Fruit fly (Drosophila melanogaster) whole organism, embryonic: ENCODE data around the gene ppk11.
A peak's percentile ranks its signal among the peaks of the same experiment; 100 is the strongest.

Experiments used
- Atf3 ChIP-seq: fragments of 200-800 bp; sonication (Bioruptor generic); optimal IDR thresholded peaks from 3 replicates; lab custom pipeline; 2016; ENCODE audit warnings: missing biosample characterization, missing genetic modification characterization
- CG10147 ChIP-seq: fragments of 200-800 bp; sonication (Bioruptor generic); optimal IDR thresholded peaks from 2 replicates; lab custom pipeline; 2019; ENCODE audit warnings: missing biosample characterization, mild to moderate bottlenecking, missing genetic modification characterization, moderate library complexity
- CG10274 ChIP-seq: fragments of 200-800 bp; sonication (Bioruptor generic); optimal IDR thresholded peaks from 3 replicates; lab custom pipeline; 2017; ENCODE audit warnings: missing biosample characterization, mild to moderate bottlenecking, missing genetic modification characterization
- CG10543 ChIP-seq: fragments of 200-800 bp; sonication (Bioruptor generic); optimal IDR thresholded peaks from 3 replicates; lab custom pipeline; 2017; ENCODE audit warnings: missing biosample characterization, mild to moderate bottlenecking, missing genetic modification characterization, moderate library complexity
- CG11398 ChIP-seq: fragments of 200-800 bp; sonication (Bioruptor generic); optimal IDR thresholded peaks from 2 replicates; lab custom pipeline; 2016; ENCODE audit warnings: missing biosample characterization, missing genetic modification characterization
- CG12659 ChIP-seq: fragments of 200-800 bp; sonication (Bioruptor generic); optimal IDR thresholded peaks from 3 replicates; lab custom pipeline; 2017; ENCODE audit warnings: mild to moderate bottlenecking, missing biosample characterization, missing genetic modification reagents, missing genetic modification characterization
- CG12769 ChIP-seq: fragments of 200-800 bp; sonication (Bioruptor generic); optimal IDR thresholded peaks from 2 replicates; lab custom pipeline; 2019; ENCODE audit warnings: missing biosample characterization, mild to moderate bottlenecking, missing genetic modification characterization, moderate library complexity
- CG1529 ChIP-seq: fragments of 200-800 bp; sonication (Bioruptor generic); optimal IDR thresholded peaks from 3 replicates; lab custom pipeline; 2018; ENCODE audit warnings: missing biosample characterization, missing genetic modification characterization
- CG17568 ChIP-seq: fragments of 200-800 bp; sonication (Bioruptor generic); optimal IDR thresholded peaks from 2 replicates; lab custom pipeline; 2018; ENCODE audit warnings: missing biosample characterization, mild to moderate bottlenecking, missing genetic modification characterization, moderate library complexity
- CG17612 ChIP-seq: fragments of 200-800 bp; sonication (Bioruptor generic); IDR thresholded peaks from 2 replicates; pipeline ENCODE4 v1.3.6; 2022; ENCODE audit warnings: missing biosample characterization, missing genetic modification characterization
- CG18011 ChIP-seq: fragments of 200-800 bp; sonication (Bioruptor generic); optimal IDR thresholded peaks from 2 replicates; lab custom pipeline; 2017; ENCODE audit warnings: missing biosample characterization, missing genetic modification characterization, mild to moderate bottlenecking, moderate library complexity, missing genotype
- CG2875 ChIP-seq: fragments of 200-800 bp; sonication (Bioruptor generic); optimal IDR thresholded peaks from 2 replicates; lab custom pipeline; 2017; ENCODE audit warnings: missing biosample characterization, mild to moderate bottlenecking, missing genetic modification characterization, missing genetic modification reagents
- CG4404 ChIP-seq: fragments of 200-800 bp; sonication (Bioruptor generic); IDR thresholded peaks from 2 replicates; pipeline ENCODE4 v1.3.6; 2022; ENCODE audit warnings: missing biosample characterization, missing genetic modification characterization
- CG5180 ChIP-seq: fragments of 200-800 bp; sonication (Bioruptor generic); optimal IDR thresholded peaks from 3 replicates; lab custom pipeline; 2017; ENCODE audit warnings: missing biosample characterization, missing genetic modification characterization, mild to moderate bottlenecking, moderate library complexity, missing genetic modification reagents
- CG7357 ChIP-seq: fragments of 200-800 bp; sonication (Bioruptor generic); IDR thresholded peaks from 3 replicates; pipeline ENCODE4 v1.3.6; 2022; ENCODE audit warnings: missing biosample characterization, missing genetic modification characterization
- D ChIP-seq, 2 experiments: fragments of 200-800 bp in 1 of 2; fragments of >200 bp in 1 of 2; sonication (Bioruptor generic) in 1 of 2; optimal IDR thresholded peaks; 2 replicates in 1 of 2; 3 replicates in 1 of 2; lab custom pipeline; 2017; ENCODE audit warnings: mild to moderate bottlenecking in 1 of 2, missing biosample characterization in 1 of 2, missing genetic modification characterization in 1 of 2, missing genetic modification reagents in 1 of 2
- D19B ChIP-seq: fragments of 200-800 bp; sonication (Bioruptor generic); optimal IDR thresholded peaks from 2 replicates; lab custom pipeline; 2017; ENCODE audit warnings: missing biosample characterization, mild to moderate bottlenecking, missing genetic modification characterization
- E2f1 ChIP-seq: fragments of 200-800 bp; sonication (Bioruptor generic); IDR thresholded peaks from 2 replicates; pipeline ENCODE4 v1.3.6; 2022; ENCODE audit warnings: missing biosample characterization, missing genetic modification characterization
- Ets65A ChIP-seq: fragments of 200-800 bp; sonication (Bioruptor generic); peaks from one replicate; lab custom pipeline; 2016; ENCODE audit warnings: missing biosample characterization, missing genetic modification characterization
- Gsc ChIP-seq: fragments of 200-800 bp; sonication (Bioruptor generic); IDR thresholded peaks from 2 replicates; pipeline ENCODE4 v1.3.6; 2022; ENCODE audit warnings: missing biosample characterization, missing genetic modification characterization
- Hr51 ChIP-seq, 2 experiments: fragments of 200-800 bp; sonication (Bioruptor generic); optimal IDR thresholded peaks; 2 replicates in 1 of 2; 3 replicates in 1 of 2; lab custom pipeline; 2016 to 2018; ENCODE audit warnings: missing biosample characterization in 2 of 2, missing genetic modification characterization in 2 of 2, mild to moderate bottlenecking in 1 of 2, moderate library complexity in 1 of 2
- Kr ChIP-seq: fragments of 200-800 bp; sonication (Bioruptor generic); optimal IDR thresholded peaks from 2 replicates; lab custom pipeline; 2017; ENCODE audit warnings: missing biosample characterization, mild to moderate bottlenecking, missing genetic modification characterization
- NK7.1 ChIP-seq: fragments of 200-800 bp; sonication (Bioruptor generic); optimal IDR thresholded peaks from 3 replicates; lab custom pipeline; 2016; ENCODE audit warnings: missing biosample characterization, missing genetic modification characterization
- Nf-YA ChIP-seq: fragments of 200-800 bp; sonication (Bioruptor generic); IDR thresholded peaks from 2 replicates; pipeline ENCODE4 v1.3.6; 2022; ENCODE audit warnings: missing biosample characterization, missing genetic modification characterization
- PHDP ChIP-seq: fragments of 200-800 bp; sonication (Bioruptor generic); optimal IDR thresholded peaks from 3 replicates; lab custom pipeline; 2018; ENCODE audit warnings: missing biosample characterization, mild to moderate bottlenecking, missing genetic modification characterization, moderate library complexity
- Ravus ChIP-seq: fragments of 200-800 bp; sonication (Bioruptor generic); IDR thresholded peaks from 2 replicates; pipeline ENCODE4 v1.3.6; 2022; ENCODE audit warnings: missing biosample characterization, missing genetic modification characterization
- Stat92E ChIP-seq, 3 experiments: fragments of >200 bp in 2 of 3; fragments of 200-800 bp in 1 of 3; sonication (Bioruptor generic) in 1 of 3; optimal IDR thresholded peaks; 2 replicates each; lab custom pipeline; 2017 to 2019; ENCODE audit warnings: missing biosample characterization in 3 of 3, missing genetic modification characterization in 3 of 3, mild to moderate bottlenecking in 1 of 3, moderate library complexity in 1 of 3
- Usf ChIP-seq: fragments of 200-800 bp; sonication (Bioruptor generic); optimal IDR thresholded peaks from 2 replicates; lab custom pipeline; 2017; ENCODE audit warnings: missing genotype, missing biosample characterization, missing genetic modification characterization
- al ChIP-seq: fragments of 200-800 bp; sonication (Bioruptor generic); IDR thresholded peaks from 2 replicates; pipeline ENCODE4 v1.3.6; 2022; ENCODE audit warnings: missing biosample characterization, missing genetic modification characterization
- bsh ChIP-seq, 2 experiments: fragments of 200-800 bp; sonication (Bioruptor generic); optimal IDR thresholded peaks; 2 replicates each; lab custom pipeline; 2017 to 2018; ENCODE audit warnings: mild to moderate bottlenecking in 2 of 2, missing biosample characterization in 2 of 2, missing genetic modification characterization in 2 of 2, moderate library complexity in 1 of 2
- cad ChIP-seq: fragments of >200 bp; optimal IDR thresholded peaks from 2 replicates; lab custom pipeline; 2017; ENCODE audit warnings: missing biosample characterization, missing genetic modification characterization
- dmrt11E ChIP-seq: fragments of 200-800 bp; sonication (Bioruptor generic); optimal IDR thresholded peaks from 3 replicates; lab custom pipeline; 2018; ENCODE audit warnings: missing biosample characterization, mild to moderate bottlenecking, missing genetic modification characterization, moderate library complexity
- gce ChIP-seq: fragments of 200-800 bp; sonication (Bioruptor generic); IDR thresholded peaks from 3 replicates; pipeline ENCODE4 v1.3.6; 2022; ENCODE audit warnings: missing biosample characterization, missing genetic modification characterization
- gro ChIP-seq: fragments of 200-800 bp; sonication (Bioruptor generic); optimal IDR thresholded peaks from 2 replicates; lab custom pipeline; 2016; ENCODE audit warnings: missing biosample characterization, missing genetic modification characterization
- inv ChIP-seq: fragments of 200-800 bp; sonication (Bioruptor generic); IDR thresholded peaks from 2 replicates; pipeline ENCODE4 v1.3.6; 2022; ENCODE audit warnings: missing biosample characterization, missing genetic modification characterization; ENCODE audit not compliant: partially characterized antibody
- jumu ChIP-seq: fragments of 200-800 bp; sonication (Bioruptor generic); optimal IDR thresholded peaks from 3 replicates; lab custom pipeline; 2016; ENCODE audit warnings: missing biosample characterization, missing genetic modification characterization
- nau ChIP-seq: fragments of 200-800 bp; sonication (Bioruptor generic); optimal IDR thresholded peaks from 3 replicates; lab custom pipeline; 2017; ENCODE audit warnings: missing biosample characterization, mild to moderate bottlenecking, missing genetic modification characterization, missing genetic modification reagents
- nerfin-2 ChIP-seq: fragments of 200-800 bp; sonication (Bioruptor generic); IDR thresholded peaks from 2 replicates; pipeline ENCODE4 v1.3.6; 2022; ENCODE audit warnings: missing biosample characterization, missing genetic modification characterization; ENCODE audit not compliant: partially characterized antibody
- nmo ChIP-seq: fragments of 200-800 bp; sonication (Bioruptor generic); optimal IDR thresholded peaks from 2 replicates; lab custom pipeline; 2018; ENCODE audit warnings: missing biosample characterization, mild to moderate bottlenecking, missing genetic modification characterization, moderate library complexity
- p53 ChIP-seq: fragments of 200-800 bp; sonication (Bioruptor generic); optimal IDR thresholded peaks from 2 replicates; lab custom pipeline; 2016; ENCODE audit warnings: missing biosample characterization, missing genetic modification characterization
- pan ChIP-seq, 4 experiments: fragments of >200 bp in 3 of 4; fragments of 200-800 bp in 1 of 4; sonication (Bioruptor generic) in 1 of 4; optimal IDR thresholded peaks in 3 of 4; IDR thresholded peaks in 1 of 4; 2 replicates each; pipeline versions ENCODE4 v1.3.6 to Lab custom; 2017 to 2022; ENCODE audit warnings: missing biosample characterization in 2 of 4, missing genetic modification characterization in 2 of 4, mixed read lengths in 1 of 4
- salm ChIP-seq: fragments of 200-800 bp; sonication (Bioruptor generic); optimal IDR thresholded peaks from 2 replicates; lab custom pipeline; 2018; ENCODE audit warnings: missing biosample characterization, mild to moderate bottlenecking, missing genetic modification characterization
- seq ChIP-seq: fragments of 200-800 bp; sonication (Bioruptor generic); IDR thresholded peaks from 2 replicates; pipeline ENCODE4 v1.3.6; 2022; ENCODE audit warnings: missing biosample characterization, missing genetic modification characterization
- sob ChIP-seq: fragments of 200-800 bp; sonication (Bioruptor generic); IDR thresholded peaks from 2 replicates; pipeline ENCODE4 v1.3.6; 2022; ENCODE audit warnings: missing biosample characterization, missing genetic modification characterization
- sr ChIP-seq: fragments of 200-800 bp; sonication (Bioruptor generic); IDR thresholded peaks from 3 replicates; pipeline ENCODE4 v1.3.6; 2022; ENCODE audit warnings: missing biosample characterization, missing genetic modification characterization
- stwl ChIP-seq: fragments of 200-800 bp; sonication (Bioruptor generic); optimal IDR thresholded peaks from 3 replicates; lab custom pipeline; 2018; ENCODE audit warnings: missing biosample characterization, mild to moderate bottlenecking, missing genetic modification characterization, moderate library complexity
- tin ChIP-seq: fragments of 200-800 bp; sonication (Bioruptor generic); optimal IDR thresholded peaks from 3 replicates; lab custom pipeline; 2016; ENCODE audit warnings: missing biosample characterization, missing genetic modification characterization
- tio ChIP-seq: fragments of 200-800 bp; sonication (Bioruptor generic); optimal IDR thresholded peaks from 2 replicates; lab custom pipeline; 2017; ENCODE audit warnings: missing biosample characterization, missing genetic modification characterization, inconsistent platforms
- trh ChIP-seq: fragments of 200-800 bp; sonication (Bioruptor generic); optimal IDR thresholded peaks from 2 replicates; lab custom pipeline; 2016; ENCODE audit warnings: missing biosample characterization, missing genetic modification characterization
- usp ChIP-seq: fragments of >200 bp; optimal IDR thresholded peaks from 2 replicates; lab custom pipeline; 2017; ENCODE audit warnings: missing biosample characterization, missing genetic modification characterization

The ppk11 gene

dm6 chr2L:9779147-9779546 lies 4.3 kb upstream of the ppk11 start (continued):
- TF ChIP-seq CG5180 (GFP tag; lab: Kevin White, UChicago) (no peak), E2f1 (GFP tag; lab: Robert Waterston, UW) (no peak), CG17612 (GFP tag; lab: Robert Waterston, UW) (no peak), usp (GFP tag; lab: Kevin White, UChicago) (no peak), p53 (GFP tag; lab: Kevin White, UChicago) (no peak), CG18011 (GFP tag; lab: Kevin White, UChicago) (no peak), Ravus (GFP tag; lab: Robert Waterston, UW) (no peak), Usf (GFP tag; lab: Kevin White, UChicago) (no peak), Gsc (no peak), cad (GFP tag; lab: Kevin White, UChicago) (no peak), CG7357 (GFP tag; lab: Robert Waterston, UW) (no peak), salm (tag; lab: Kevin White, UChicago) (no peak), CG10147 (GFP tag; lab: Kevin White, UChicago) (no peak), Ets65A (peak; percentile 83), trh (GFP tag; lab: Kevin White, UChicago) (no peak), CG2875 (GFP tag; lab: Kevin White, UChicago) (no peak), PHDP (tag; lab: Kevin White, UChicago) (peak; percentile 43), nerfin-2 (GFP tag; lab: Robert Waterston, UW) (no peak), NK7.1 (GFP tag; lab: Kevin White, UChicago) (no peak), CG11398 (GFP tag; lab: Kevin White, UChicago) (no peak), jumu (GFP tag; lab: Kevin White, UChicago) (peak; percentile 27), Nf-YA (GFP tag; lab: Robert Waterston, UW) (no peak), CG1529 (GFP tag; lab: Kevin White, UChicago) (no peak), gro (GFP tag; lab: Kevin White, UChicago) (no peak), dmrt11E (tag; lab: Kevin White, UChicago) (no peak), CG4404 (GFP tag; lab: Robert Waterston, UW) (no peak), D (optimal IDR thresholded peaks at IDR 0.05; lab: Kevin White, UChicago) (no peak), D (GFP tag; optimal IDR thresholded peaks at IDR 0.05; lab: Kevin White, UChicago) (no peak), seq (GFP tag; lab: Robert Waterston, UW) (0 out of 2 replicates have a peak, but pooled peaks have one; percentile 41), tin (GFP tag; lab: Kevin White, UChicago) (no peak), CG12769 (tag; lab: Kevin White, UChicago) (peak; percentile 71), sr (no peak), Hr51 (GFP tag; optimal IDR thresholded peaks at IDR 0.05; lab: Kevin White, UChicago) (no peak), CG10543 (GFP tag; lab: Kevin White, UChicago) (peak; percentile 30), Kr (no peak), D19B (GFP tag; lab: Kevin White, UChicago) (peak; percentile 62), gce (GFP tag; lab: Robert Waterston, UW) (no peak), CG17568 (GFP tag; lab: Kevin White, UChicago) (no peak), al (GFP tag; lab: Robert Waterston, UW) (peak; percentile 26; the same call in 1 of the 2 replicates), inv (no peak), Atf3 (GFP tag; lab: Kevin White, UChicago) (no peak), Stat92E (GFP tag; optimal IDR thresholded peaks at IDR 0.05; lab: Kevin White, UChicago) (no peak), CG10274 (GFP tag; lab: Kevin White, UChicago) (no peak), tio (GFP tag; lab: Kevin White, UChicago) (peak; percentile 8), CG12659 (GFP tag; lab: Kevin White, UChicago) (peak; percentile 44), stwl (tag; lab: Kevin White, UChicago) (no peak), sob (0 out of 2 replicates have a peak, but pooled peaks have one; percentile 6), bsh (GFP tag; optimal IDR thresholded peaks at IDR 0.05; lab: Kevin White, UChicago) (peak in 1 of 2 experiments; percentile 32), nmo (no peak), pan (optimal IDR thresholded peaks at IDR 0.05; lab: Kevin White, UChicago) (no peak), pan (GFP tag; optimal IDR thresholded peaks at IDR 0.05 in 1 of 2, IDR thresholded peaks at IDR 0.05 in 1 of 2) (peak in 1 of 2 experiments; percentile 38), nau (GFP tag; lab: Kevin White, UChicago) (no peak)
